Worm (Caenorhabditis elegans) whole organism, L4/young adult: ENCODE results near the gene srt-42.

ENCODE experiments used
- W03F9.2 ChIP-seq: fragments of 150-350 bp; optimal IDR thresholded peaks from 2 replicates; lab custom pipeline; 2014; ENCODE audit warnings: missing biosample characterization, missing genetic modification characterization
- dao-5 ChIP-seq: sonication (generic microtip); optimal IDR thresholded peaks from 2 replicates; lab custom pipeline; 2016; ENCODE audit warnings: missing genotype, missing genetic modification characterization, moderate library complexity, missing compliant biosample characterization
- him-1 ChIP-seq: sonication (generic microtip); optimal IDR thresholded peaks from 2 replicates; lab custom pipeline; 2016; ENCODE audit warnings: missing genotype, missing genetic modification reagents, missing genetic modification characterization, missing compliant biosample characterization

- TF ChIP-seq him-1 (tag; lab: Kevin White, UChicago) (no peak), dao-5 (no peak), W03F9.2 (no peak)
Observed at ce11 chrV:1820749-1821148, 13.5 kb downstream of the srt-42 start.
